Fruit fly (Drosophila melanogaster): ENCODE results near the gene CG6763.

DNA sequence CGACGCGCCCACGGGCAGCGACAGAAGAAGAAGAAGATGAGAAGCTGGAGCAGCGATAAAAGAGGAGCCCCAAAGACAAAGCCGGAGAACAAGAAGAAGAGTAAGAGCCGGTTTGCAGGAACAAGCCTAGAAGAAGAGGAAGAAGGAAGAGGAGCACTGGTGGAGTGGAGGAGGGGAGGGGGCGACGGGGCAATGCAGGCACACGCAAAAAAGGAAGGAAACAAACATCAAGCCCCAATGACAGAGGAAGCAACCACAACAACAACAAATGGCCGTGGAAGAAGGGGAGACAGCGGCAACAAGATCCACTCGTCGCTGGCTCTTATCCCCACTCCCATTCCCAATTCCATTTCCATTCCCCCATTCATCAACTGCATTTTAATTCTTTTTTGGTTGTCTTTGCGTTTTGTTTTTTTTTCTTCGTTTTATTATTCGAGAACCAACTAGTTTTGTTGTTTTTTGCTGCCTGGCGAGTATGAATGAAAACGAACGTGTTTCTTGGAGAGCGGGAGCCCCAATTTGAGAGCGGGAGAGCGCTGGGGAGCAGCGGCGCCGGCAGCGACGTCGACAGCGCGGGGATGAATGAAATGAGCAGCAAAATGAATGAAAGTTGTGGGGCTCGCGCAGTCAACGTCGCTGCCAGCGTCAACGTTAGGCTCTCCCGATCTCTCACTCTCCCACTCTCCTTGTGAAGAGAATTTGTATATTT is 50.4 kb downstream of the CG6763 start:
- TF ChIP-seq EcR (GFP tag; optimal IDR thresholded peaks at IDR 0.05) (peak; percentile 61), CG8301 (tag; optimal IDR thresholded peaks at IDR 0.05) (peak; percentile 94), CG13204 (GFP tag; optimal IDR thresholded peaks at IDR 0.05) (peak; percentile 98), CG32121 (GFP tag; IDR thresholded peaks at IDR 0.05) (peak; percentile 92), CG9948 (tag; optimal IDR thresholded peaks at IDR 0.05) (peak; percentile 91), CG12605 (GFP tag; IDR thresholded peaks at IDR 0.05) (peak; percentile 99), CG15710 (tag; optimal IDR thresholded peaks at IDR 0.05) (peak; percentile 92), Pif1A (GFP tag; optimal IDR thresholded peaks at IDR 0.05) (peak; percentile 96)
